Worm (Caenorhabditis elegans) whole organism, L3 larva: ENCODE results near the gene str-47.

Source experiments
- ZK546.5 ChIP-seq: sonication (generic microtip); optimal IDR thresholded peaks from 2 replicates; lab custom pipeline; 2017; ENCODE audit warnings: missing biosample characterization, missing genetic modification characterization
- ama-1 ChIP-seq: fragments of 150-350 bp; optimal IDR thresholded peaks from 2 replicates; lab custom pipeline; 2018
- ceh-9 ChIP-seq: sonication (generic microtip); optimal IDR thresholded peaks from 2 replicates; lab custom pipeline; 2018; ENCODE audit warnings: missing biosample characterization, missing genetic modification characterization
- elt-3 ChIP-seq, 3 experiments: fragments of 150-350 bp in 1 of 3; sonication (generic microtip) in 2 of 3; optimal IDR thresholded peaks; 2 replicates in 2 of 3; 4 replicates in 1 of 3; lab custom pipeline; 2014 to 2017; ENCODE audit warnings: missing biosample characterization in 3 of 3, missing genetic modification characterization in 3 of 3
- mml-1 ChIP-seq: fragments of 150-350 bp; sonication (generic microtip); optimal IDR thresholded peaks from 3 replicates; lab custom pipeline; 2014; ENCODE audit warnings: missing biosample characterization, missing genetic modification characterization
- nhr-11 ChIP-seq: fragments of 150-350 bp; optimal IDR thresholded peaks from 2 replicates; lab custom pipeline; 2014; ENCODE audit warnings: missing biosample characterization, missing genetic modification characterization
- nhr-237 ChIP-seq: fragments of 150-350 bp; optimal IDR thresholded peaks from 2 replicates; lab custom pipeline; 2014; ENCODE audit warnings: missing biosample characterization, missing genetic modification characterization
- nhr-25 ChIP-seq: sonication (generic microtip); optimal IDR thresholded peaks from 2 replicates; lab custom pipeline; 2017; ENCODE audit warnings: missing biosample characterization, missing genetic modification characterization
- pha-4 ChIP-seq: fragments of 150-350 bp; optimal IDR thresholded peaks from 2 replicates; lab custom pipeline; 2014; ENCODE audit warnings: missing biosample characterization, missing genetic modification reagents, missing genetic modification characterization
- snpc-4 ChIP-seq: fragments of 150-350 bp; optimal IDR thresholded peaks from 2 replicates; lab custom pipeline; 2014; ENCODE audit warnings: missing biosample characterization, missing genetic modification characterization

DNA sequence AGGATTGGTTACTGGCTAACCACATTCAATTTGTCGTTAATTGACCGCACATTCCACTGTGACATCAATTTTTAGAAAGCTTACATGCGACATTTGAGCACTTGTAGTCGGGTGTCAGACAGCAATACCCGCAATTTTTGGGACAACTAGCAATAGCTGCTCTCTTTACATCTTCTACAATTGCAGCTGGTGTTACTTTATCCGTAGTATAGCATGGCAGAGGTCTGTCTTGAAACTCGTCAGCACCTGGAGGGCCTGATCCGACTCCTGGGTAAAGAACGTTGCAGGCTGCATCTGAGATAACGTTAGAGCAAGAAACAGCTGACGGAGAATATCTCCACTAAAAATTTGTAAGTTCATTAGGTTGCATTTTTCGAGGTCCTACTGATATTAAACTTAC lies 6.2 kb upstream of the str-47 start:
- TF ChIP-seq mml-1 (no peak), nhr-25 (tag; lab: Kevin White, UChicago) (no peak), elt-3 (tag; optimal IDR thresholded peaks at IDR 0.05; lab: Kevin White, UChicago) (no peak), nhr-11 (tag; lab: Kevin White, UChicago) (no peak), snpc-4 (tag; lab: Kevin White, UChicago) (no peak), pha-4 (tag; lab: Kevin White, UChicago) (no peak), ZK546.5 (no peak), ama-1 (no peak), nhr-237 (no peak), ceh-9 (tag; lab: Kevin White, UChicago) (no peak)
